Worm (Caenorhabditis elegans): Measurements from ENCODE around the gene epic-3.

The epic-3 gene

ce11 chrIV:1738324-1738730 is 14.1 kb upstream of the epic-3 start:
- no peak for TF ChIP-seq ama-1 (optimal IDR thresholded peaks at IDR 0.05)
- no peak for TF ChIP-seq ets-7 (tag; optimal IDR thresholded peaks at IDR 0.05)
- TF ChIP-seq hmbx-1 (tag; optimal IDR thresholded peaks at IDR 0.05): no peak
- no peak for TF ChIP-seq sea-1 (GFP tag; conservative IDR thresholded peaks at IDR 0.05)
- TF ChIP-seq F13C5.2 (tag; optimal IDR thresholded peaks at IDR 0.05): peak; percentile 27
- no peak for TF ChIP-seq scrt-1 (GFP tag; IDR thresholded peaks at IDR 0.05)
- TF ChIP-seq tbx-37 (GFP tag; conservative IDR thresholded peaks at IDR 0.05): no peak
- peak; percentile 28 for TF ChIP-seq hmg-4 (GFP tag; optimal IDR thresholded peaks at IDR 0.05)
- no peak for TF ChIP-seq aly-1 (tag; optimal IDR thresholded peaks at IDR 0.05)
- TF ChIP-seq hnd-1 (tag; optimal IDR thresholded peaks at IDR 0.05): no peak
- no peak for TF ChIP-seq tbx-11 (GFP tag; IDR thresholded peaks at IDR 0.05)
- TF ChIP-seq ceh-13 (GFP tag; optimal IDR thresholded peaks at IDR 0.05): no peak
- no peak for TF ChIP-seq pes-1 (GFP tag; IDR thresholded peaks at IDR 0.05)
- no peak for TF ChIP-seq flt-1 (GFP tag; IDR thresholded peaks at IDR 0.05)

ce11 chrIV:1727538-1728072 is 3.4 kb upstream of the epic-3 start:
- TF ChIP-seq ets-7 (tag; optimal IDR thresholded peaks at IDR 0.05) (no peak), hmg-4 (GFP tag; optimal IDR thresholded peaks at IDR 0.05) (no peak), ama-1 (optimal IDR thresholded peaks at IDR 0.05) (no peak), hnd-1 (tag; optimal IDR thresholded peaks at IDR 0.05) (no peak), tra-4 (tag; optimal IDR thresholded peaks at IDR 0.05) (no peak)

ce11 chrIV:1725888-1726287 is 1.7 kb upstream of the epic-3 start, which contains the start of gene K08D12.8:
Gene K08D12.8 (plus strand): TSS chrIV:1726188.
- TF ChIP-seq tbx-37 (GFP tag; conservative IDR thresholded peaks at IDR 0.05) (no peak), ceh-36 (tag; optimal IDR thresholded peaks at IDR 0.05) (no peak), hmg-4 (GFP tag; optimal IDR thresholded peaks at IDR 0.05) (no peak), sea-1 (GFP tag; conservative IDR thresholded peaks at IDR 0.05) (no peak), aly-1 (tag; optimal IDR thresholded peaks at IDR 0.05) (no peak), hnd-1 (tag; optimal IDR thresholded peaks at IDR 0.05) (no peak), B0310.2 (tag; optimal IDR thresholded peaks at IDR 0.05) (no peak), tra-4 (tag; optimal IDR thresholded peaks at IDR 0.05) (no peak), tbx-11 (GFP tag; IDR thresholded peaks at IDR 0.05) (no peak), pes-1 (GFP tag; IDR thresholded peaks at IDR 0.05) (no peak)

- TF ChIP-seq scrt-1 (GFP tag; IDR thresholded peaks at IDR 0.05): no peak
Measured at ce11 chrIV:1722953-1723352, 1.2 kb downstream of the epic-3 start.

ce11 chrIV:1722463-1722862 is 1.7 kb downstream of the epic-3 start:
- TF ChIP-seq pes-1 (GFP tag; IDR thresholded peaks at IDR 0.05): peak; percentile 48; the same call in 1 of the 2 replicates

- TF ChIP-seq flt-1 (GFP tag; IDR thresholded peaks at IDR 0.05) (peak; percentile 43; the same call in 1 of the 2 replicates), tbx-11 (GFP tag; IDR thresholded peaks at IDR 0.05) (no peak), ama-1 (optimal IDR thresholded peaks at IDR 0.05) (no peak), hnd-1 (tag; optimal IDR thresholded peaks at IDR 0.05) (no peak)
Measured at ce11 chrIV:1721610-1722009, 2.6 kb downstream of the epic-3 start.

ce11 chrIV:1720474-1720873 is 3.7 kb downstream of the epic-3 start, which contains the start of gene epic-2:
Gene epic-2 (plus strand): TSS chrIV:1720790.
- no peak for TF ChIP-seq tra-4 (tag; optimal IDR thresholded peaks at IDR 0.05)
- TF ChIP-seq flt-1 (GFP tag; IDR thresholded peaks at IDR 0.05): no peak
- no peak for TF ChIP-seq tbx-11 (GFP tag; IDR thresholded peaks at IDR 0.05)
- no peak for TF ChIP-seq scrt-1 (GFP tag; IDR thresholded peaks at IDR 0.05)
- TF ChIP-seq tbx-37 (GFP tag; conservative IDR thresholded peaks at IDR 0.05): no peak
- no peak for TF ChIP-seq ceh-13 (GFP tag; optimal IDR thresholded peaks at IDR 0.05)
- TF ChIP-seq hmg-4 (GFP tag; optimal IDR thresholded peaks at IDR 0.05): no peak

- TF ChIP-seq tra-4 (tag; optimal IDR thresholded peaks at IDR 0.05) (no peak), ceh-13 (GFP tag; optimal IDR thresholded peaks at IDR 0.05) (no peak), F13C5.2 (tag; optimal IDR thresholded peaks at IDR 0.05) (no peak), sea-1 (GFP tag; conservative IDR thresholded peaks at IDR 0.05) (no peak), ets-7 (tag; optimal IDR thresholded peaks at IDR 0.05) (no peak), hmbx-1 (tag; optimal IDR thresholded peaks at IDR 0.05) (no peak), hmg-4 (GFP tag; optimal IDR thresholded peaks at IDR 0.05) (no peak), pes-1 (GFP tag; IDR thresholded peaks at IDR 0.05) (no peak), ama-1 (optimal IDR thresholded peaks at IDR 0.05) (no peak), ceh-36 (tag; optimal IDR thresholded peaks at IDR 0.05) (no peak), tbx-11 (GFP tag; IDR thresholded peaks at IDR 0.05) (no peak), aly-1 (tag; optimal IDR thresholded peaks at IDR 0.05) (no peak), flt-1 (GFP tag; IDR thresholded peaks at IDR 0.05) (no peak), B0310.2 (tag; optimal IDR thresholded peaks at IDR 0.05) (no peak), scrt-1 (GFP tag; IDR thresholded peaks at IDR 0.05) (no peak), tbx-37 (GFP tag; conservative IDR thresholded peaks at IDR 0.05) (no peak), hnd-1 (tag; optimal IDR thresholded peaks at IDR 0.05) (no peak)
Measured at ce11 chrIV:1715705-1716104, 8.5 kb downstream of the epic-3 start.

ce11 chrIV:1713618-1714017 is 10.6 kb downstream of the epic-3 start:
- TF ChIP-seq ama-1 (optimal IDR thresholded peaks at IDR 0.05) (no peak), flt-1 (GFP tag; IDR thresholded peaks at IDR 0.05) (no peak), scrt-1 (GFP tag; IDR thresholded peaks at IDR 0.05) (no peak), pes-1 (GFP tag; IDR thresholded peaks at IDR 0.05) (no peak), hnd-1 (tag; optimal IDR thresholded peaks at IDR 0.05) (no peak), ceh-36 (tag; optimal IDR thresholded peaks at IDR 0.05) (no peak)
